Fruit fly (Drosophila melanogaster) whole organism, embryonic: Measurements from ENCODE around the gene Vha68-1.

Experiments used
- ATbp ChIP-seq: fragments of 200-800 bp; sonication (Bioruptor generic); optimal IDR thresholded peaks from 2 replicates; lab custom pipeline; 2017; ENCODE audit warnings: missing biosample characterization, mild to moderate bottlenecking, missing genetic modification characterization, missing genetic modification reagents
- Awh ChIP-seq: fragments of 200-800 bp; sonication (Bioruptor generic); IDR thresholded peaks from 2 replicates; pipeline ENCODE4, ENCODE4 v1.3.6; 2022; ENCODE audit warnings: missing biosample characterization, missing genetic modification characterization
- CG10959 ChIP-seq: fragments of 200-800 bp; sonication (Bioruptor generic); IDR thresholded peaks from 2 replicates; pipeline ENCODE4 v1.3.6; 2022; ENCODE audit warnings: missing biosample characterization, missing genetic modification characterization
- CG14860 ChIP-seq: fragments of 200-800 bp; sonication (Bioruptor generic); IDR thresholded peaks from 3 replicates; pipeline ENCODE4 v1.3.6; 2022; ENCODE audit warnings: missing biosample characterization, missing genetic modification characterization; ENCODE audit not compliant: partially characterized antibody
- CG17385 ChIP-seq: fragments of 200-800 bp; sonication (Bioruptor generic); optimal IDR thresholded peaks from 3 replicates; lab custom pipeline; 2018; ENCODE audit warnings: missing biosample characterization, mild to moderate bottlenecking, missing genetic modification characterization
- CG34376 ChIP-seq: fragments of 200-800 bp; sonication (Bioruptor generic); optimal IDR thresholded peaks from 2 replicates; lab custom pipeline; 2018; ENCODE audit warnings: missing biosample characterization, mild to moderate bottlenecking, missing genetic modification characterization
- CG3995 ChIP-seq: fragments of 200-800 bp; sonication (Bioruptor generic); optimal IDR thresholded peaks from 3 replicates; lab custom pipeline; 2016; ENCODE audit warnings: missing biosample characterization, missing genetic modification characterization
- CG9876 ChIP-seq: fragments of 200-800 bp; sonication (Bioruptor generic); optimal IDR thresholded peaks from 2 replicates; lab custom pipeline; 2016; ENCODE audit warnings: missing biosample characterization, missing genetic modification characterization
- CTCF ChIP-seq: fragments of 200-800 bp; sonication (Bioruptor generic); optimal IDR thresholded peaks from 2 replicates; lab custom pipeline; 2017; ENCODE audit warnings: missing biosample characterization, mild to moderate bottlenecking, missing genetic modification characterization, moderate library complexity
- Camta ChIP-seq: fragments of 200-800 bp; sonication (Bioruptor generic); optimal IDR thresholded peaks from 2 replicates; lab custom pipeline; 2016; ENCODE audit warnings: missing biosample characterization, missing genetic modification characterization
- Dad ChIP-seq: fragments of 200-800 bp; sonication (Bioruptor generic); optimal IDR thresholded peaks from 3 replicates; lab custom pipeline; 2016; ENCODE audit warnings: missing biosample characterization, missing genetic modification characterization
- E2f1 ChIP-seq: fragments of 200-800 bp; sonication (Bioruptor generic); IDR thresholded peaks from 2 replicates; pipeline ENCODE4 v1.3.6; 2022; ENCODE audit warnings: missing biosample characterization, missing genetic modification characterization
- Lpt ChIP-seq: fragments of >200 bp; optimal IDR thresholded peaks from 2 replicates; lab custom pipeline; 2018; ENCODE audit warnings: missing biosample characterization, missing genetic modification characterization
- MBD-R2 ChIP-seq: fragments of 200-800 bp; sonication (Bioruptor generic); IDR thresholded peaks from 2 replicates; pipeline ENCODE4 v1.3.6; 2022; ENCODE audit warnings: missing biosample characterization, missing genetic modification characterization
- MESR4 ChIP-seq: fragments of 200-800 bp; sonication (Bioruptor generic); optimal IDR thresholded peaks from 2 replicates; lab custom pipeline; 2018; ENCODE audit warnings: missing biosample characterization, mild to moderate bottlenecking, missing genetic modification characterization, moderate library complexity
- NFAT ChIP-seq: fragments of 200-800 bp; sonication (Bioruptor generic); IDR thresholded peaks from 2 replicates; pipeline ENCODE4 v1.3.6; 2022; ENCODE audit warnings: missing biosample characterization, missing genetic modification characterization
- Ptx1 ChIP-seq: fragments of 200-800 bp; sonication (Bioruptor generic); IDR thresholded peaks from 2 replicates; pipeline ENCODE4 v1.3.6; 2022; ENCODE audit warnings: missing biosample characterization, missing genetic modification characterization
- Spps ChIP-seq: fragments of 200-800 bp; sonication (Bioruptor generic); optimal IDR thresholded peaks from 2 replicates; lab custom pipeline; 2018; ENCODE audit warnings: missing biosample characterization, mild to moderate bottlenecking, missing genetic modification characterization
- YL-1 ChIP-seq: fragments of 200-800 bp; sonication (Bioruptor generic); optimal IDR thresholded peaks from 3 replicates; lab custom pipeline; 2017; ENCODE audit warnings: missing biosample characterization, mild to moderate bottlenecking, missing genetic modification characterization
- amos ChIP-seq: fragments of 200-800 bp; sonication (Bioruptor generic); IDR thresholded peaks from 2 replicates; pipeline ENCODE4 v1.3.6; 2022; ENCODE audit warnings: missing biosample characterization, missing genetic modification characterization; ENCODE audit not compliant: partially characterized antibody
- bowl ChIP-seq: fragments of 200-800 bp; sonication (Bioruptor generic); IDR thresholded peaks from 2 replicates; pipeline ENCODE4 v1.3.6; 2022; ENCODE audit warnings: missing biosample characterization, missing genetic modification characterization
- br ChIP-seq: fragments of >200 bp; optimal IDR thresholded peaks from 2 replicates; lab custom pipeline; 2017
- crol ChIP-seq: fragments of 200-800 bp; sonication (Bioruptor generic); IDR thresholded peaks from 2 replicates; pipeline ENCODE4 v1.3.6; 2022; ENCODE audit warnings: missing biosample characterization, missing genetic modification characterization
- ftz-f1 ChIP-seq: fragments of 200-800 bp; sonication (Bioruptor generic); optimal IDR thresholded peaks from 2 replicates; lab custom pipeline; 2016; ENCODE audit warnings: missing biosample characterization, missing genetic modification characterization
- gfzf ChIP-seq: fragments of 200-800 bp; sonication (Bioruptor generic); optimal IDR thresholded peaks from 2 replicates; lab custom pipeline; 2016; ENCODE audit warnings: missing biosample characterization, mild to moderate bottlenecking, missing genetic modification characterization, moderate library complexity
- gsb ChIP-seq: fragments of 200-800 bp; sonication (Bioruptor generic); IDR thresholded peaks from 2 replicates; pipeline ENCODE4 v1.3.6; 2022; ENCODE audit warnings: missing biosample characterization, missing genetic modification characterization
- her ChIP-seq: fragments of 200-800 bp; sonication (Bioruptor generic); optimal IDR thresholded peaks from 2 replicates; lab custom pipeline; 2016; ENCODE audit warnings: missing biosample characterization, missing genetic modification characterization
- klu ChIP-seq: fragments of 200-800 bp; sonication (Bioruptor generic); IDR thresholded peaks from 2 replicates; pipeline ENCODE4 v1.3.6; 2022; ENCODE audit warnings: missing biosample characterization, missing genetic modification characterization
- lov ChIP-seq, 2 experiments: fragments of 200-800 bp in 1 of 2; fragments of >200 bp in 1 of 2; sonication (Bioruptor generic) in 1 of 2; IDR thresholded peaks in 1 of 2; optimal IDR thresholded peaks in 1 of 2; 2 replicates in 1 of 2; 3 replicates in 1 of 2; pipeline versions ENCODE4 v1.3.6 to Lab custom; 2017 to 2022; ENCODE audit warnings: missing biosample characterization in 1 of 2, missing genetic modification characterization in 1 of 2
- maf-S ChIP-seq: fragments of 200-800 bp; sonication (Bioruptor generic); optimal IDR thresholded peaks from 2 replicates; lab custom pipeline; 2016; ENCODE audit warnings: missing biosample characterization, missing genetic modification characterization
- onecut ChIP-seq: fragments of 200-800 bp; sonication (Bioruptor generic); IDR thresholded peaks from 2 replicates; pipeline ENCODE4 v1.3.6; 2022; ENCODE audit warnings: missing biosample characterization, missing genetic modification characterization
- pan ChIP-seq, 4 experiments: fragments of >200 bp in 3 of 4; fragments of 200-800 bp in 1 of 4; sonication (Bioruptor generic) in 1 of 4; optimal IDR thresholded peaks in 3 of 4; IDR thresholded peaks in 1 of 4; 2 replicates each; pipeline versions ENCODE4 v1.3.6 to Lab custom; 2017 to 2022; ENCODE audit warnings: missing biosample characterization in 2 of 4, missing genetic modification characterization in 2 of 4, mixed read lengths in 1 of 4
- pb ChIP-seq: fragments of 200-800 bp; sonication (Bioruptor generic); optimal IDR thresholded peaks from 3 replicates; lab custom pipeline; 2016; ENCODE audit warnings: missing biosample characterization, missing genetic modification characterization
- pnt ChIP-seq: fragments of 200-800 bp; sonication (Bioruptor generic); optimal IDR thresholded peaks from 3 replicates; lab custom pipeline; 2016; ENCODE audit warnings: missing biosample characterization, missing genetic modification characterization
- prd ChIP-seq, 3 experiments: fragments of >200 bp in 2 of 3; fragments of 200-800 bp in 1 of 3; sonication (Bioruptor generic) in 1 of 3; optimal IDR thresholded peaks in 2 of 3; IDR thresholded peaks in 1 of 3; 2 replicates in 2 of 3; 3 replicates in 1 of 3; pipeline versions ENCODE4 v1.3.6 to Lab custom; 2017 to 2022; ENCODE audit warnings: missing biosample characterization in 1 of 3, missing genetic modification characterization in 1 of 3
- shn ChIP-seq: fragments of 200-800 bp; sonication (Bioruptor generic); optimal IDR thresholded peaks from 3 replicates; lab custom pipeline; 2016; ENCODE audit warnings: missing biosample characterization, missing genetic modification characterization
- tll ChIP-seq, 2 experiments: fragments of 200-800 bp in 1 of 2; fragments of >200 bp in 1 of 2; sonication (Bioruptor generic) in 1 of 2; optimal IDR thresholded peaks; 2 replicates each; lab custom pipeline; 2017 to 2019; ENCODE audit warnings: missing biosample characterization in 2 of 2, missing genetic modification characterization in 2 of 2, mild to moderate bottlenecking in 1 of 2, moderate library complexity in 1 of 2

Gene Vha68-1

dm6 chr2L:13018992-13019484 is 15.1 kb upstream of the Vha68-1 start, which contains the start of gene Ube4B (continued):
- TF ChIP-seq klu (GFP tag; lab: Robert Waterston, UW) = peak; percentile 28; the same call in 1 of the 2 replicates
- peak; percentile 66 for TF ChIP-seq Dad (GFP tag; lab: Kevin White, UChicago)
- TF ChIP-seq pnt (GFP tag; lab: Kevin White, UChicago) = peak; percentile 57
- TF ChIP-seq NFAT (GFP tag; lab: Robert Waterston, UW) = peak; percentile 86
- TF ChIP-seq Ptx1 (GFP tag; lab: Robert Waterston, UW) = no peak; the same call in 1 of the 2 replicates
- TF ChIP-seq prd (optimal IDR thresholded peaks at IDR 0.05; lab: Kevin White, UChicago) = no peak
- peak; percentile 70 for TF ChIP-seq prd (GFP tag; IDR thresholded peaks at IDR 0.05; lab: Robert Waterston, UW)

- TF ChIP-seq CG34376 (GFP tag; lab: Kevin White, UChicago) (peak; percentile 52), shn (GFP tag; lab: Kevin White, UChicago) (no peak), Spps (tag; lab: Kevin White, UChicago) (no peak), Lpt (no peak), ATbp (no peak), ftz-f1 (GFP tag; lab: Kevin White, UChicago) (peak; percentile 44)
These were observed 10.3 kb upstream of the Vha68-1 start for dm6 chr2L:13014038-13014790.

- TF ChIP-seq maf-S = no peak
These were observed 1.4 kb upstream of the Vha68-1 start for dm6 chr2L:13005304-13005703.

dm6 chr2L:13003659-13004058 is 248 bp downstream of the Vha68-1 start:
- no peak for TF ChIP-seq pb (GFP tag; lab: Kevin White, UChicago)
- TF ChIP-seq her (GFP tag; lab: Kevin White, UChicago) = no peak
- TF ChIP-seq lov (optimal IDR thresholded peaks at IDR 0.05; lab: Kevin White, UChicago) = no peak
- 0 out of 3 replicates have a peak, but pooled peaks have one; percentile 11 for TF ChIP-seq lov (GFP tag; IDR thresholded peaks at IDR 0.05; lab: Robert Waterston, UW)
- peak; percentile 61 for TF ChIP-seq CG17385
- no peak for TF ChIP-seq CG14860
- no peak for TF ChIP-seq Camta
- no peak for TF ChIP-seq tll (GFP tag; optimal IDR thresholded peaks at IDR 0.05; lab: Kevin White, UChicago)
- TF ChIP-seq E2f1 (GFP tag; lab: Robert Waterston, UW) = no peak
- TF ChIP-seq pan (optimal IDR thresholded peaks at IDR 0.05; lab: Kevin White, UChicago) = no peak
- peak in 1 of 2 experiments; percentile 8 for TF ChIP-seq pan (GFP tag; optimal IDR thresholded peaks at IDR 0.05 in 1 of 2, IDR thresholded peaks at IDR 0.05 in 1 of 2)
- no peak for TF ChIP-seq gsb (GFP tag; lab: Robert Waterston, UW)
- TF ChIP-seq MBD-R2 = peak; percentile 57
- 0 out of 2 replicates have a peak, but pooled peaks have one; percentile 25 for TF ChIP-seq Awh
- no peak for TF ChIP-seq br
- peak; percentile 94 for TF ChIP-seq CTCF (GFP tag; lab: Kevin White, UChicago)
- TF ChIP-seq YL-1 (GFP tag; lab: Kevin White, UChicago) = peak; percentile 1
- TF ChIP-seq CG9876 = no peak
- TF ChIP-seq CG10959 (GFP tag; lab: Robert Waterston, UW) = no peak
- peak; percentile 75 for TF ChIP-seq crol (GFP tag; lab: Robert Waterston, UW)
- peak; percentile 100 for TF ChIP-seq onecut (GFP tag; lab: Robert Waterston, UW)
- no peak for TF ChIP-seq amos
- no peak for TF ChIP-seq CG3995 (GFP tag; lab: Kevin White, UChicago)
- peak; percentile 0 for TF ChIP-seq gfzf
- peak; percentile 80 for TF ChIP-seq MESR4 (GFP tag; lab: Kevin White, UChicago)
- TF ChIP-seq bowl = 0 out of 2 replicates have a peak, but pooled peaks have one; percentile 19
- TF ChIP-seq, all 482 proteins: peak for 12
